Fruit fly (Drosophila melanogaster): Measurements from ENCODE around the gene CG46280.

Gene CG46280

dm6 chr3R:13012351-13012750 is 18.1 kb downstream of the CG46280 start (continued):
- peak; percentile 61 for TF ChIP-seq ems (GFP tag; optimal IDR thresholded peaks at IDR 0.05)
- TF ChIP-seq Hr3 (GFP tag; optimal IDR thresholded peaks at IDR 0.05), result peak; percentile 46
- peak; percentile 59 for TF ChIP-seq Meics (GFP tag; optimal IDR thresholded peaks at IDR 0.05)
- TF ChIP-seq CG12391 (tag; optimal IDR thresholded peaks at IDR 0.05), result peak; percentile 45
- peak; percentile 52 for TF ChIP-seq CG3847 (GFP tag; IDR thresholded peaks at IDR 0.05)
- TF ChIP-seq Six4 (GFP tag; optimal IDR thresholded peaks at IDR 0.05), result peak; percentile 22
- TF ChIP-seq ash1 (GFP tag; optimal IDR thresholded peaks at IDR 0.05), result peak; percentile 78
- TF ChIP-seq CG3407 (GFP tag; optimal IDR thresholded peaks at IDR 0.05), result no peak
- peak; percentile 58 for TF ChIP-seq ERR (GFP tag; optimal IDR thresholded peaks at IDR 0.05)
- TF ChIP-seq Neu2 (GFP tag; optimal IDR thresholded peaks at IDR 0.05; ENCODE audit: borderline replicate concordance), result no peak
- TF ChIP-seq row (GFP tag; IDR thresholded peaks at IDR 0.05), result peak; percentile 81
- peak; percentile 56 for TF ChIP-seq CG7839 (tag; optimal IDR thresholded peaks at IDR 0.05)
- TF ChIP-seq CG2712 (tag; optimal IDR thresholded peaks at IDR 0.05), result peak; percentile 36
- peak; percentile 39; the same call in 1 of the 2 replicates for TF ChIP-seq sens-2 (GFP tag; IDR thresholded peaks at IDR 0.05)
- peak; percentile 30 for TF ChIP-seq Sry-δ (GFP tag; optimal IDR thresholded peaks at IDR 0.05)
- TF ChIP-seq CG18764 (GFP tag; optimal IDR thresholded peaks at IDR 0.05), result no peak
- no peak; the same call in 1 of the 2 replicates for TF ChIP-seq CG31441 (GFP tag; IDR thresholded peaks at IDR 0.05)
- peak; percentile 62 for TF ChIP-seq org-1 (GFP tag; optimal IDR thresholded peaks at IDR 0.05)
- TF ChIP-seq CG17385 (GFP tag; optimal IDR thresholded peaks at IDR 0.05), result peak; percentile 41
- peak; percentile 38 for TF ChIP-seq Oli (tag; optimal IDR thresholded peaks at IDR 0.05)
- peak; percentile 82 for TF ChIP-seq CG14441 (GFP tag; IDR thresholded peaks at IDR 0.05)
- peak; percentile 51 for TF ChIP-seq esg (GFP tag; conservative IDR thresholded peaks at IDR 0.05)
- TF ChIP-seq shn (GFP tag; optimal IDR thresholded peaks at IDR 0.05), result peak; percentile 22
- TF ChIP-seq Stat92E (GFP tag; optimal IDR thresholded peaks at IDR 0.05), result no peak
- peak; percentile 42; the same call in 1 of the 2 replicates for TF ChIP-seq onecut (GFP tag; IDR thresholded peaks at IDR 0.05)
- peak; percentile 54; the same call in 2 of the 3 replicates for TF ChIP-seq B-H1 (GFP tag; IDR thresholded peaks at IDR 0.05)
- 0 out of 2 replicates have a peak, but pooled peaks have one; percentile 24 for TF ChIP-seq CG5953 (GFP tag; IDR thresholded peaks at IDR 0.05)
- no peak for TF ChIP-seq CG4617 (GFP tag; optimal IDR thresholded peaks at IDR 0.05; ENCODE audit: borderline replicate concordance)
- TF ChIP-seq seq (GFP tag; IDR thresholded peaks at IDR 0.05), result no peak
- no peak for TF ChIP-seq CG4820 (GFP tag; optimal IDR thresholded peaks at IDR 0.05)
- no peak for TF ChIP-seq kah (GFP tag; optimal IDR thresholded peaks at IDR 0.05)
- TF ChIP-seq pan (optimal IDR thresholded peaks at IDR 0.05), result no peak
- TF ChIP-seq pan (GFP tag; optimal IDR thresholded peaks at IDR 0.05 in 1 of 2, IDR thresholded peaks at IDR 0.05 in 1 of 2), result peak in 1 of 2 experiments; percentile 78
- no peak for TF ChIP-seq pita (GFP tag; optimal IDR thresholded peaks at IDR 0.05)
- TF ChIP-seq CG16813 (GFP tag; IDR thresholded peaks at IDR 0.05; ENCODE audit: partially characterized antibody), result no peak
- TF ChIP-seq CG18619 (GFP tag; optimal IDR thresholded peaks at IDR 0.05), result peak; percentile 66
- peak; percentile 61; the same call in 1 of the 2 replicates for TF ChIP-seq ttk (GFP tag; IDR thresholded peaks at IDR 0.05)
- peak; percentile 21 for TF ChIP-seq Atf-2 (GFP tag; optimal IDR thresholded peaks at IDR 0.05)
- peak; percentile 53; the same call in 1 of the 2 replicates for TF ChIP-seq CG4360 (GFP tag; IDR thresholded peaks at IDR 0.05)
- peak; percentile 45; the same call in 1 of the 2 replicates for TF ChIP-seq wor (GFP tag; IDR thresholded peaks at IDR 0.05)
- TF ChIP-seq CG10565 (GFP tag; optimal IDR thresholded peaks at IDR 0.05), result no peak
- TF ChIP-seq YL-1 (GFP tag; optimal IDR thresholded peaks at IDR 0.05), result peak; percentile 29
- peak; percentile 29 for TF ChIP-seq schlank (tag; optimal IDR thresholded peaks at IDR 0.05)
- TF ChIP-seq CG12659 (GFP tag; optimal IDR thresholded peaks at IDR 0.05), result peak; percentile 26
- peak; percentile 72 for TF ChIP-seq CG1603 (tag; optimal IDR thresholded peaks at IDR 0.05)
- peak; percentile 43 for TF ChIP-seq zen (tag; optimal IDR thresholded peaks at IDR 0.05)
- peak; percentile 32 for TF ChIP-seq btn (GFP tag; optimal IDR thresholded peaks at IDR 0.05)
- peak; percentile 54 for TF ChIP-seq gcm (GFP tag; optimal IDR thresholded peaks at IDR 0.05)
- no peak for TF ChIP-seq CG6254 (GFP tag; optimal IDR thresholded peaks at IDR 0.05)
- TF ChIP-seq CG8281 (tag; optimal IDR thresholded peaks at IDR 0.05), result no peak
- peak; percentile 37 for TF ChIP-seq CG33213 (GFP tag; optimal IDR thresholded peaks at IDR 0.05)

Measured in whole organism, embryonic.